Fruit fly (Drosophila melanogaster) S2 (cell line): ENCODE data around the gene CG6891.

ENCODE experiments used
- CG8478 ChIP-seq: fragments of >200 bp; optimal IDR thresholded peaks from 2 replicates; lab custom pipeline; 2018
- CTCF ChIP-seq, 2 experiments: fragments of >200 bp; optimal IDR thresholded peaks; 2 replicates each; lab custom pipeline; 2018

dm6 chrX:18739795-18740194, 35.2 kb upstream of the CG6891 start, which contains the start of gene CG6873:
- TF ChIP-seq CTCF (optimal IDR thresholded peaks at IDR 0.05; lab: Kevin White, UChicago) = no peak
- no peak for TF ChIP-seq CG8478
